Fruit fly (Drosophila melanogaster) Kc167 (cell line): Measurements from ENCODE around the gene CG15554.

ENCODE experiments used
- insv ChIP-seq: fragments of >200 bp; optimal IDR thresholded peaks from 3 replicates; lab custom pipeline; 2018; ENCODE audit warnings: missing external identifiers
- ttk ChIP-seq: sonication (Bioruptor generic); optimal IDR thresholded peaks from 2 replicates; lab custom pipeline; 2017; ENCODE audit warnings: missing external identifiers

- no peak for TF ChIP-seq ttk
- TF ChIP-seq insv (lab: Kevin White, UChicago): no peak
These were observed 42.5 kb downstream of the CG15554 start for dm6 chr3R:31168429-31168828.
